Worm (Caenorhabditis elegans): ENCODE measurements around the gene pals-21.

pals-21 gene

DNA sequence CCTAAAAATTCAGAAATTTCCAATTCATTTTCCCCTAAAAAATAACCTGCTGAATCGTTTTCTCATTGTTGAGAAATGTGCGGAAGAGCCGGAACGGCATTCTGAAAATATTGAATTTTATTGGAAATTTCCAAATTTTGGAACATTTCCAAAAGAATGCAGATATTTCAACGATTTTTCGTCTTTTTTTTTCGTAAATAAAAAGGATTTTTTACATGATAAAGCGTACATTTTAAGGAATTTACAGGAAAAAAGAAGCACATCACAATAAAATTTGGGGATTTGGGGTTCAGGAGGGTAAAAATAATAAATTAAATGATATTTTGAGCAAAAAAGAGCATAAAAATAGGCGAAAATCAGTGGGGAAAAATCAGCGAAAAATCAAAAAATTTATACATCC lies 28.7 kb upstream of the pals-21 start, which contains the start of gene Y82E9BR.22:
Y82E9BR.22 (minus strand) TSS at position 101 of the 400 bp plus-strand sequence.
- no peak for TF ChIP-seq ama-1 (optimal IDR thresholded peaks at IDR 0.05)
- TF ChIP-seq tra-4 (tag; optimal IDR thresholded peaks at IDR 0.05): no peak
- no peak for TF ChIP-seq scrt-1 (GFP tag; IDR thresholded peaks at IDR 0.05)
- TF ChIP-seq pes-1 (GFP tag; IDR thresholded peaks at IDR 0.05): no peak
- no peak for TF ChIP-seq ets-7 (tag; optimal IDR thresholded peaks at IDR 0.05)
- TF ChIP-seq ceh-13 (GFP tag; optimal IDR thresholded peaks at IDR 0.05): no peak
- TF ChIP-seq flt-1 (GFP tag; IDR thresholded peaks at IDR 0.05): no peak
- TF ChIP-seq hmbx-1 (tag; optimal IDR thresholded peaks at IDR 0.05): no peak
- no peak for TF ChIP-seq aly-1 (tag; optimal IDR thresholded peaks at IDR 0.05)
- TF ChIP-seq ceh-36 (tag; optimal IDR thresholded peaks at IDR 0.05): no peak
- no peak for TF ChIP-seq B0310.2 (tag; optimal IDR thresholded peaks at IDR 0.05)

DNA sequence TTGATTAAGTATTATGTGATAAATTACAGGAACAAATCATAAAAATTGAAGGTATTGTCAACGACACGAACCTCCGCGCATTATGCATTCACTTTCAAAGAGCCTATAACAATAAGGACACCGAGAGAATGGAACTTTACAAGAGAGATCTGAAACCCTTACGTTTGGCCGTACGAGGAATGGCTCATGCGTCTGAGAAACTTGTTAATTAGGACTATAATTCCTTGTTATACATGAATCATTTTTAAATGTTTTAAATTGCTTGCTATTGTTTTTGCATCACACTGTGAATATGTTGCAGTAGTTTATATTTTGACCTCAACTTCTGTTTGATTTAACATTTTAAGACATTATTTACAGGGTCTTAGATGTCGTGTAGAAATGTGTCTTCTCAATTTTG lies 22.7 kb upstream of the pals-21 start, which contains the start of gene pals-18:
pals-18 (plus strand) TSS at position 301 of the 400 bp plus-strand sequence.
- TF ChIP-seq B0310.2 (tag; optimal IDR thresholded peaks at IDR 0.05) (no peak), ama-1 (optimal IDR thresholded peaks at IDR 0.05) (no peak), F13C5.2 (tag; optimal IDR thresholded peaks at IDR 0.05) (no peak), ceh-13 (GFP tag; optimal IDR thresholded peaks at IDR 0.05) (no peak), ceh-36 (tag; optimal IDR thresholded peaks at IDR 0.05) (no peak), hnd-1 (tag; optimal IDR thresholded peaks at IDR 0.05) (no peak), tbx-11 (GFP tag; IDR thresholded peaks at IDR 0.05) (no peak), ets-7 (tag; optimal IDR thresholded peaks at IDR 0.05) (no peak)

- TF ChIP-seq B0310.2 (tag; optimal IDR thresholded peaks at IDR 0.05) (no peak), tra-4 (tag; optimal IDR thresholded peaks at IDR 0.05) (no peak), sea-1 (GFP tag; conservative IDR thresholded peaks at IDR 0.05) (no peak), hmbx-1 (tag; optimal IDR thresholded peaks at IDR 0.05) (no peak), scrt-1 (GFP tag; IDR thresholded peaks at IDR 0.05) (no peak), ets-7 (tag; optimal IDR thresholded peaks at IDR 0.05) (no peak), ama-1 (optimal IDR thresholded peaks at IDR 0.05) (no peak), pes-1 (GFP tag; IDR thresholded peaks at IDR 0.05) (no peak), ceh-13 (GFP tag; optimal IDR thresholded peaks at IDR 0.05) (no peak), flt-1 (GFP tag; IDR thresholded peaks at IDR 0.05) (no peak), aly-1 (tag; optimal IDR thresholded peaks at IDR 0.05) (no peak), tbx-11 (GFP tag; IDR thresholded peaks at IDR 0.05) (no peak), F13C5.2 (tag; optimal IDR thresholded peaks at IDR 0.05) (no peak), ceh-36 (tag; optimal IDR thresholded peaks at IDR 0.05) (no peak)
Observed at ce11 chrIII:1401497-1401990, 21.1 kb upstream of the pals-21 start, which contains the start of gene pals-19. Gene pals-19 (plus strand): TSS chrIII:1401940.

- TF ChIP-seq ama-1 (optimal IDR thresholded peaks at IDR 0.05) (no peak), ets-7 (tag; optimal IDR thresholded peaks at IDR 0.05) (no peak), sea-1 (GFP tag; conservative IDR thresholded peaks at IDR 0.05) (no peak), tra-4 (tag; optimal IDR thresholded peaks at IDR 0.05) (no peak), hmg-4 (GFP tag; optimal IDR thresholded peaks at IDR 0.05) (no peak), hnd-1 (tag; optimal IDR thresholded peaks at IDR 0.05) (no peak), tbx-37 (GFP tag; conservative IDR thresholded peaks at IDR 0.05) (no peak), tbx-11 (GFP tag; IDR thresholded peaks at IDR 0.05) (no peak), ceh-13 (GFP tag; optimal IDR thresholded peaks at IDR 0.05) (no peak), pes-1 (GFP tag; IDR thresholded peaks at IDR 0.05) (no peak), scrt-1 (GFP tag; IDR thresholded peaks at IDR 0.05) (no peak), B0310.2 (tag; optimal IDR thresholded peaks at IDR 0.05) (no peak), F13C5.2 (tag; optimal IDR thresholded peaks at IDR 0.05) (no peak), hmbx-1 (tag; optimal IDR thresholded peaks at IDR 0.05) (no peak), flt-1 (GFP tag; IDR thresholded peaks at IDR 0.05) (no peak), aly-1 (tag; optimal IDR thresholded peaks at IDR 0.05) (no peak), ceh-36 (tag; optimal IDR thresholded peaks at IDR 0.05) (no peak)
Observed at ce11 chrIII:1399670-1400069, 19.2 kb upstream of the pals-21 start, which contains the start of gene pals-16. Gene pals-16 (plus strand): TSS chrIII:1399970.

DNA sequence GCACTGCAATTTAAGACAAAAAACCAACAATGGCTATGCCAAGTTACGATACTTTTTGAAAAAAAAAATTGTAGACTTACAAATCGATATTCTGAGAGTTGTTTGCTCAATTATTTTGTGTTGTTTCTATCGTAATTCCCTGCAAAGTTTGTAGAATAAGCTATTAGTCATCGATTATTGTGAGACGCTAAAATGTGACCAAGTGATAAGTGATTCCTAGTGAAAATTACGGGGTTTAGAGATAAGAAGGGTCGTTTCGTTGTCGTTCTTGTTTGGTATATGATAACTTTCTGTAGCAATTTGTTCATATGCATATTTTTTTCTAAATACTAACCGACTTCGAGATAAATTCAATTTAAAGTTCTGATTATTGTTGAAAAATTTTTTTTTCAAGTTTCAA lies 17.7 kb upstream of the pals-21 start:
- TF ChIP-seq B0310.2 (tag; optimal IDR thresholded peaks at IDR 0.05) (no peak), pes-1 (GFP tag; IDR thresholded peaks at IDR 0.05) (no peak), hmg-4 (GFP tag; optimal IDR thresholded peaks at IDR 0.05) (no peak), ceh-13 (GFP tag; optimal IDR thresholded peaks at IDR 0.05) (no peak), ceh-36 (tag; optimal IDR thresholded peaks at IDR 0.05) (no peak), tbx-11 (GFP tag; IDR thresholded peaks at IDR 0.05) (no peak), tra-4 (tag; optimal IDR thresholded peaks at IDR 0.05) (no peak), tbx-37 (GFP tag; conservative IDR thresholded peaks at IDR 0.05) (no peak), hmbx-1 (tag; optimal IDR thresholded peaks at IDR 0.05) (no peak), ama-1 (optimal IDR thresholded peaks at IDR 0.05) (no peak), aly-1 (tag; optimal IDR thresholded peaks at IDR 0.05) (no peak), flt-1 (GFP tag; IDR thresholded peaks at IDR 0.05) (no peak), hnd-1 (tag; optimal IDR thresholded peaks at IDR 0.05) (no peak), ets-7 (tag; optimal IDR thresholded peaks at IDR 0.05) (no peak), sea-1 (GFP tag; conservative IDR thresholded peaks at IDR 0.05) (no peak), scrt-1 (GFP tag; IDR thresholded peaks at IDR 0.05) (no peak), F13C5.2 (tag; optimal IDR thresholded peaks at IDR 0.05) (no peak)

DNA sequence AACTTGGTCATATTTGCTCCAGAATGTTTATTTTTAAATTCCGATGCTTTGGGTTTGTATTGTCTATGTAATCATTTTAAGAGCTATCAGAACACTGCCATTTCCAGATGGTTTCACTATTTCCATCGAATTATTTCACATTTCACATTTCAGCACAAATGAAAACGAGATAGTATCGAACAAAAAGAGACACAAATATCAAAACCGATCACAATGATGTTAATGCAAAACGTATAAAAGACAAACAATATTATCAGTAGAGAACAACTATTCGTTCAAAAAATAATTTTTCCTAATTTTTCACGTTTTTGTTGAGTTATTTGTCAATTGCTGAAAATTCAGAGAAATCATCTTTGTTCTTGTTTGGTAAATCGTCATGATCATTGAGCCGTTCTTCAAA lies 14.9 kb upstream of the pals-21 start:
- no peak for TF ChIP-seq hmg-4 (GFP tag; optimal IDR thresholded peaks at IDR 0.05)
- no peak for TF ChIP-seq ama-1 (optimal IDR thresholded peaks at IDR 0.05)
- no peak for TF ChIP-seq scrt-1 (GFP tag; IDR thresholded peaks at IDR 0.05)
- no peak for TF ChIP-seq F13C5.2 (tag; optimal IDR thresholded peaks at IDR 0.05)
- no peak for TF ChIP-seq hnd-1 (tag; optimal IDR thresholded peaks at IDR 0.05)
- no peak for TF ChIP-seq flt-1 (GFP tag; IDR thresholded peaks at IDR 0.05)
- no peak for TF ChIP-seq tra-4 (tag; optimal IDR thresholded peaks at IDR 0.05)
- TF ChIP-seq sea-1 (GFP tag; conservative IDR thresholded peaks at IDR 0.05): no peak
- no peak for TF ChIP-seq tbx-11 (GFP tag; IDR thresholded peaks at IDR 0.05)
- TF ChIP-seq hmbx-1 (tag; optimal IDR thresholded peaks at IDR 0.05): no peak
- TF ChIP-seq ets-7 (tag; optimal IDR thresholded peaks at IDR 0.05): no peak
- TF ChIP-seq pes-1 (GFP tag; IDR thresholded peaks at IDR 0.05): no peak
- no peak for TF ChIP-seq tbx-37 (GFP tag; conservative IDR thresholded peaks at IDR 0.05)

DNA sequence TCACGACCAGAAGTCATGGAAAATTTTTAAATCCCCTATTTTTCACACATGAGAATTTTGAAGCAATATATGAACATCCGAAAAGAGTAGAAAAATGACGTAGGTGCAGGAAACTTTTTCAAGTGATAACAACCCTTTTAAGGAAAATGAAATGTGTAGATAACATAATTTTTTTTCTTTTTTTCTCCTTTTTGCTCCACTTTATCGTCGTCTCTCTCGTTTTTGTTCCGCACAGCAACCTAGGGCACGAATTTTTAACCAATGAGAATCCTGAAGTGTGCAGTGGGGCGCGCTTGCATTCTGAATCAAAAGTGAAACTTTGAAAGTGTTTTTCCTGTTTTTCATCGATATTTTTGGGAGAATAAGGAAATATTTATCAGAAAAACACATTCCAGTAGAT lies 12.3 kb upstream of the pals-21 start:
- no peak for TF ChIP-seq tra-4 (tag; optimal IDR thresholded peaks at IDR 0.05)
- TF ChIP-seq sea-1 (GFP tag; conservative IDR thresholded peaks at IDR 0.05): no peak
- TF ChIP-seq hmg-4 (GFP tag; optimal IDR thresholded peaks at IDR 0.05): no peak
- TF ChIP-seq flt-1 (GFP tag; IDR thresholded peaks at IDR 0.05): no peak
- no peak for TF ChIP-seq B0310.2 (tag; optimal IDR thresholded peaks at IDR 0.05)
- no peak for TF ChIP-seq tbx-37 (GFP tag; conservative IDR thresholded peaks at IDR 0.05)
- no peak for TF ChIP-seq ets-7 (tag; optimal IDR thresholded peaks at IDR 0.05)
- TF ChIP-seq tbx-11 (GFP tag; IDR thresholded peaks at IDR 0.05): no peak
- no peak for TF ChIP-seq hmbx-1 (tag; optimal IDR thresholded peaks at IDR 0.05)
- TF ChIP-seq ceh-13 (GFP tag; optimal IDR thresholded peaks at IDR 0.05): no peak
- TF ChIP-seq scrt-1 (GFP tag; IDR thresholded peaks at IDR 0.05): no peak
- no peak for TF ChIP-seq hnd-1 (tag; optimal IDR thresholded peaks at IDR 0.05)
- TF ChIP-seq F13C5.2 (tag; optimal IDR thresholded peaks at IDR 0.05): no peak
- TF ChIP-seq ama-1 (optimal IDR thresholded peaks at IDR 0.05): no peak
- no peak for TF ChIP-seq aly-1 (tag; optimal IDR thresholded peaks at IDR 0.05)
- no peak for TF ChIP-seq pes-1 (GFP tag; IDR thresholded peaks at IDR 0.05)
- no peak for TF ChIP-seq ceh-36 (tag; optimal IDR thresholded peaks at IDR 0.05)

Measured in whole organism, early embryonic.